Fruit fly (Drosophila melanogaster) ovary, adult (tissue): Measurements from ENCODE around the gene CG15186.
A peak's percentile ranks its signal among the peaks of the same experiment; 100 is the strongest.

Experiments
- CG17801 ChIP-seq: fragments of 200-800 bp; optimal IDR thresholded peaks from 2 replicates; lab custom pipeline; 2019; ENCODE audit warnings: missing biosample characterization, mild to moderate bottlenecking, missing genetic modification characterization, moderate library complexity; ENCODE audit not compliant: partially characterized antibody

CG15186 gene

DNA sequence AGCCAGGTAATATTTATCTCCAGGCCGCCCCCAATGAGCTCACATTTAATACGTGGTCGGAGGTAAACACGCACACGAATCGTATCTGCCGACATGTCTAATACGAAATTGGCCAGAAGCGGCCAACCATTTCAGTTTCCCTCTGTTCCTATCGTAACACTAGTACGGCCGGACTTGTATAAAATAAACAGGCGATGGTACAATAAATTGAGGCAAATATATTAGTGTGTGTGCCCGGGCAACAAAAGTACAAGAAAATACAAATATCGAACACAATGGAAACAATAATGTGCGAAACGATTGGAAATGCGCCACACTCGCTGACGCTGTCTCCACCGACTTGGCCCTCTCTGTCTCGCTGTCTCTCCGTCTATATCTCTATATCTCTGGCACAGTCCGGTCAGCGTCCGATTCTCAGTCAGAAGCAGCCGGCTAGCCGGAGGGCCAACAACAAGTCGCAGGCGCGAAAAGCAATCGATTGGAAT lies at the start of gene CG15186:
CG15186 (plus strand) TSS at position 435 of the 485 bp plus-strand sequence.
- TF ChIP-seq CG17801, result no peak

DNA sequence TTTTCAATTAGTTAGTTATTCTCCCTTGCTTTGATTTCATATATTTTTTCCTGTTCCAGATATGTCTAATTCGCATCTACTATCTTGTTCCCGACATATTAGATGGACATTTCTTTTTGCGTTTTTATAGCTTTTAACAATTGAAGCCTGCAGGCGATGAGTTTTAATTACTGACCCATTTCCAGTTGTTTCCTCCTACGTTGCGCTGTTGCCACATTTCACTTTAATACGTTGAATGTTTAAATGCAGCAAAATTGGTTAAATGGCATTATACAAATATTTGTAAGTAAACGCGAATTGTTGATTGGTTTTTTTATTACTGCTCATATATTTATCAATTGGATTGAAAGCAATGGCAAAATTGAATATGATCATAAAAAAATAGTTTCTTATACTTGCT lies 49.2 kb upstream of the CG15186 start:
- no peak for TF ChIP-seq CG17801

DNA sequence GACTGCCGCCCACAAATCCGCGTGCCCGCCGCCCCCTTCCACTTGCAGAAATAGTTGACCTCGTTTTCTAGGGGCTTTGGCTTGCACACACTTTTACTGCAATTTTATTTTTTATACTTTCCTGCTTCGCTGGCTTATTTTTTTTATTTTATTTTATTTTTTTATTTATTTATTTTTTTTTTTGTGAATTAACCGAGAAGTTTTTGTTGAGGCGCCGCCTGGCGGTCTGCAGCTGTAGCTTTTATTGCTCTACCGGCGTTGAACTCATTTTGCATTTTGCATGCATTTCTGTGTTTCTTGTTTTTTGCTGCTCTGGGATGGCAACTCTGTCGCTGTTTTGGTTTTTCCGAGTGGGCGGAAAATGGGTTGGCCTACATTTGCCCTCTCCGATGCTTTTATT lies 48.4 kb upstream of the CG15186 start:
- TF ChIP-seq CG17801, result peak; percentile 28

DNA sequence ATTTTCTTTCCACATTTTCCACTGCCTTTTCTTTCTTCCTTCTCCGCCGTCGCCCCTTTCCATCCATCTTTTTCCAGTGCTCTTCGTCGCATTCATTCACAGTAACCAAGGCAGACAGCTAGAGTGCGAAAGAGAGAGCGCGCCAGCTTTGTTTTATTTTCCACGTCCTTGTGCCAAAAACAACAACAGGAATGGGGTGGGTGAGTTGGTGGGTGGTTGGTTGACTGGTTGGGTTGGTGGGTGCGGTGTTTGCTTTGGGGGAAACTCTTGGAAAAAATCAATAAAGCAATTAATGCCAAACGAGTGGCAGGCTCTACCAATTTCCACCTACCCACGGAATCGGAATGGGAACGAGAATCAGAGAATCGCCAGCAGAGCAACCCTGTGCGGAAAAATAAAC lies 47.9 kb upstream of the CG15186 start:
- no peak for TF ChIP-seq CG17801

DNA sequence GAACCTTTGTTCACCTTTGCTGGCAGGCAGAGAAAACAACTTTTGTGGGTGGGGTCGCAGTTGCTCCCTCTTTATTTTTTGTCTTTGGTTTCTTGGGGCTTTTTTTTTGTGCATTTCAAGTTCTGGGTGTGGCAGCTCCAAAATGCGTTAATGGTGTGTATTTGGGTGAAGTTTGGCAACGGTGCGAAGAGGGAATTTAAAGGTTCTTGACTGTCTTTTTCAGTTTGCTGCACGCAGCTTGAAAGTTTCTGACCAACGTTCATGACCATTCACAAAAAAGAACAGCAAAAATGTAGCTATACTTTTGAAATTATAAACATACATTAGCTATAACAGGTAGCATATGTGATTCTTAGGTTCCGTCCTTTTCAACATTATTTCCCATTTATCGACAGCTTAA lies 45.8 kb upstream of the CG15186 start:
- TF ChIP-seq CG17801, result no peak

DNA sequence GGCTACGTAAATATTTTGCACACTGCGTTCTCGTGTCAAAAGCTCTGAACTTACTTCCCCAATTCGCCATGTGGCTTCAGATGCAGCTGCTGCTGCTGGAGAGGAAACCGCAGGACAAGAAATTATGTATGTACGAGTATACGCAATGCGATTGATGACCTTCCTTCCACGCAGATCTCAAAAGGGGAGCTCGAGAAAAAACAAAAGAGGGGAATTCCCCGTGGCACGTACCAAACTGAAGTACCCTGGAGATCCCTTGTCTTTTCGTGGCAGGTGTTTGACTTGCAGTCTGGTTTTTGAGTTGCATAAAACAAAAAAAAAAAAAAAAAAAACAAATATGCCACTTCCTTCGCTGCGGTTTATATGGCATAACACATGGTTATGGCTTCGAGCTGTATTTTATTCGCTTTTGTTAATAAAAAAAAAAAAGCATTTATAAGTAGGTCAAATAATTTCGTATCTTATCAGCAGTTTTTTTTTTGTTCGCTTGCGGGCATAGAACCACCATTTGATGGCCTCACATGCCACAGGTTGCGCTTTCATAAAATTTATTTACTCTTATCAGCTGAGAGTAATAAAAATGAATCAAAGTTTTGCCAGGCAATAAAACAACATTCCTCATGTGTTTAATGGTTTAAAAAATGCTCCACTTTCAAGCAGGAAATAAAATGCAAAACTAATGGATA lies 45.2 kb upstream of the CG15186 start:
- no peak for TF ChIP-seq CG17801

DNA sequence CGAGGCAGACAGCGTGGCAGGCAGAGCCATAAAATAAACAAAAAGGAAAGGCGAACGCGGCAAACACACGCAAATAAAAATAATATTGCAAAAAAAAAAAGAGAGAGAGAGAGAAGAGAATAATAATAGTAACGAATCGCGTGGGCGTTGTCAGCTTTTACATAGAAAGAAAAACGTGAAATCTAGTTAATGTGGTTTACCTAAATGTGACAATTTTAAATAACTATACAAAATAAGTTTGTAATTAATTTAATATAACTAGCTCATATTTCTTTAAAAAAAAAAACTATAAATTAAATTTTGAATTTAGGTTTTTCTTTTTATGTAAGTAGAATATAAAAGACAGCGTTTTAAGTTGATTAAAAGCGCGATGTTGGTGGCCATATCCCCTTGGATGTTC lies 44.2 kb upstream of the CG15186 start:
- TF ChIP-seq CG17801, result no peak

DNA sequence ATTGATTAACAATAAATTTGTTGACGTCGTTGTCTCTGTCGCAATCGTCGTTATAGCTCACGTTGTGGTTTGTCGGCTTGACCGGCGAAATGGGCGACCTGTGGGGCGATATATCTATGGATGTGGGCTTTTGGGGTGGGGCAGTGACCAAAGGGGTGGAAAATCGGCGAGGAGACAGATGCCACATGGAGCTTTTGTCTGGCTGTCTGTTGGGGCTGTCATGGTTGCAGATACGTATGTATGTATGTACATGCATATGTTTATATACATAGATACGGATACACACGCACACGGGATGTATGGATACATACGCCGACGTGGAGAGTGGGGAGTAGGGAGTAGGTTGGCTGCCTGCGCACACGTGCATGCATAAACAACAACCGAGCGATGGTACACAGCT lies 42.9 kb upstream of the CG15186 start:
- no peak for TF ChIP-seq CG17801

DNA sequence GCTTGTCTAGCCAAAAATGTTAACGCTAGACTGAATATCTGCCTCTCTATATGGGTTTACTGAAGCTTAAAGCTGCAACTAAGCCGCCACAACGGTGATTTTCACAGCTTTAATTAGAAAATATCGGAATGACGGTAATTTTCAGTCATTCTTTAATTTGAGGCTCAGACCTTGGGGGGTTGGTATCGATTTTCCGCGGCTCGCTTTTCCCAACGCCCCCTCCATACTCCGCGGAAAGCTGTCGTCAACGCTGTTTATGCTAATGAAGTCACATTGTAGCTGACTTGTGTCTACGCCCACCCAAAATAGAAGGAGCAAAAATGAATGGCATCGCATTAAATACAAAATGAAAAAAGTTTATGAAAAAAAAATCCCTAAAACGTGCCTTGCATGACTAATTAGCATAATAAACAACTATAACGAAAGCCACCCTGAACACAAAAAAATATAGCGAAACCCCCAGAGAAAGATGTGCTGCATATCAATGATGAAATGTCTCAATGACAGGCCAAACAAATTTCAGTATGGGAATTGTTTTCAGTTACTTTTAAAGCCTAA lies 42.3 kb upstream of the CG15186 start:
- no peak for TF ChIP-seq CG17801

DNA sequence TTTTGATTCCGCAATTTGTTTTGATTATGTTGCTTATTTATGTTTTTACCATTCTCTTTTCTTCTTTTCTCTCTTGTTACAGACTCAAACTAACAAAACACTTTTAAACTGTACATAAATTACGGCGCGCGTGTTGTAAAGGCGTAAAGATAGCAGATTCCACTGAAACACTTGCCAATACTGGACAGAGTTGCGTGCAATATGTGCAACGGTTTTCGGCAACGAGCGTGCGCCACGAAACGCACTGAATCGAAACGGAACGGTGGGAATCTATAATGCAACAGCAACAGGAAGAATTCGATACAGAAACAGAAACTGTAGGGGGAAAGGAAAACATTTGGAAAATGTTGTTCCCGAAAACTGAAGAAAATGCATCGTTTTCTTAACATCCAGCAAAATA lies 41.5 kb upstream of the CG15186 start:
- no peak for TF ChIP-seq CG17801

DNA sequence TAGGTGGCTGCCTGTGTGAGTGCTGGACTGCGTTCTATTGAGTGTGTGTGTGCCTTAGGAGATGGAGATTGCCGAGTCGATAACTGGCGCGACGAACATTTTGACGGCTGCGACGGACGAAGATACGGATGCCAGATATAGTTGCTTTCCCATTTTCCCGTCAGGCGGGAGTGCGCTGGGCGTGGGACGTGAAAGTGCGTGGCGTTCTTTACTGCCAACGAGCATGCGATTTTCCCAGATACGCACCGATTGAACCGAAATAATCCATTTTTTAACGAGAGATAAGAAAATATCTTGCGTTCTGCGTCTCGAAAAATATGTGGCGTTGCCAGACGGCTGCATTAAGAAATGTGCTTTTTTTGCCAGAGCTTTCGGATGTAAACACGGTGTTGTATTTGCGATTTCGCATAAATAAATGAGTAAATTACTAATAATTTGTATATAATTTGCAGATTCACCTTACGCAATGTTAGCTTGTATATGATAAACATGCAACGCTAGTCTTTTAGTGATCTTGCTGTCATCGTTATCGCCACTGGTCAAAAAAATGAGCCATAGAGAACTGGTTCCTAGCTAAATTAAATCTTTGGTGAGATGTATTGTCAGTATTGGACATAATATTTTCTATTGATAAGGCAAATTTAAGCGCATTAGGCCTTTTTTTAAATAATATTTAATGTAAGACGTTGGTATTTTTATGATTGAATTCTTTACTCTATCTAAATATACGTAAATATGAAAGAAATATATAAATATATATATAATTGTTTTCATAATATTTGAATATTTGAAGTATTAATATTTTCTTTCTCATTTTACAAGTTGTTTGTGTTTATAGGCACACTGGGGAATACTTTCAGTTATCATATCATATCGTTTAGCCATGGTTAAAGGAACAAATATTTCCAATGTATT lies 21.7 kb upstream of the CG15186 start, which contains the start of gene CG9727:
CG9727 (minus strand) TSS at position 537 of the 915 bp plus-strand sequence.
- no peak for TF ChIP-seq CG17801

DNA sequence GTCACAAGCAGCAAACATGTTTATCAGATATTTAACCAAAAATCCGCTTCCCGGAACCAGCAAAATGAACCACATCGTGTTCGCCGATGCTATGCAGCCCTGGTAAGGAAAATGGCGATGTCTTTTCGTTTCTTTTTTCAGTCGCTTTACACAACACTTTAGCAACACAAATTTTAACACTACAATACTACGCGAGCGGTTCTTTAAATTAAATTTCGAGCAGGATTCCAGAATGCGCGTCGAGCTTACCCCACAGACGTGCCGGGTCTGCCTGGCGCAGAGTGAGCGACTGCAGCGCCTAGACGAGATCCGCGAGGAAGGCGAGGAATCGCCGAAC lies 21.1 kb upstream of the CG15186 start, which contains the start of gene Zif:
Zif (plus strand) TSS at position 34 of the 337 bp plus-strand sequence.
- TF ChIP-seq CG17801, result peak; percentile 29

DNA sequence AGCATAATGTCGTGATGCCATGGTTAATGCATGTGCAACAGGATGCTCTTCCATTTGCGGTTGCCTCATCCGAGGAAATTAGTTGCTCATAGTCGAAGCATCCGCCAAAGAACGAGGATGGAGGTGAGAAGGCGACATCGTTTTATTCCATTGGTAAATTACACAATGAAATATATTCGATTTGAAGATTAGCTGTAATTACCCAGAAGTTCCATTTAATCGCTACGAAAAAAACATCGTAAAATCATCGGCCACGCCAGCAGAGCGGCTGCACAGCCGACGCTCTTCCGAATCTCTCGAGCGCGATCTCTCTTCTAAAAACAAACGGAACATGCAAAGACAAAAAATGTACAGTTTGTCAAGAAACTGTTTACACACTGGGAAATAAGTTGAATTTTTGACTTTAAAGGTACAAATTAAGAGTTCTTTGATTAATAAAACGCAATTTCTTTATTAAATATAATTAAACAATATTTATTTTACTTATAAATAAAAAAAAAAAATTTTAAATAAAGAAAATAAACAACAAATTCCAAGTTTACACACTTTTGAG lies 17.4 kb upstream of the CG15186 start:
- TF ChIP-seq CG17801, result no peak

DNA sequence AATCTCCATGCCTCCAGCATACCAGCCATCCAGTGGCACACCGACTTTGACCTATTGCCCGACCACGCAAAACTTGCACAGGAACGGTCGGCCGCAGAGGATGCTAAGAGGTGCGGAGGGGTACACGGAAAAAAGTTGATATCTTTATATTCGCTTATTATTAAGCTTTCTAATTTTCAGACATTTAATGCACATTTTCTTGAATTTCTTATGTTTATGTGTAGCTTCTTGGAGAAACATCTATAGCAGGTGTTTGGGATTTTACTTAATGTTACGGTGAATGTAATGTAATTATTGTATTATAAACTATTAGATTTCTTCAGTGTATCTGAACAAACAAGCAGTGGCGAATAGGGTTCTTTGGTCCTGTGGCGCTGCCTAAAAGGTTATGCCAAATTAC lies 15.1 kb upstream of the CG15186 start:
- TF ChIP-seq CG17801, result no peak

DNA sequence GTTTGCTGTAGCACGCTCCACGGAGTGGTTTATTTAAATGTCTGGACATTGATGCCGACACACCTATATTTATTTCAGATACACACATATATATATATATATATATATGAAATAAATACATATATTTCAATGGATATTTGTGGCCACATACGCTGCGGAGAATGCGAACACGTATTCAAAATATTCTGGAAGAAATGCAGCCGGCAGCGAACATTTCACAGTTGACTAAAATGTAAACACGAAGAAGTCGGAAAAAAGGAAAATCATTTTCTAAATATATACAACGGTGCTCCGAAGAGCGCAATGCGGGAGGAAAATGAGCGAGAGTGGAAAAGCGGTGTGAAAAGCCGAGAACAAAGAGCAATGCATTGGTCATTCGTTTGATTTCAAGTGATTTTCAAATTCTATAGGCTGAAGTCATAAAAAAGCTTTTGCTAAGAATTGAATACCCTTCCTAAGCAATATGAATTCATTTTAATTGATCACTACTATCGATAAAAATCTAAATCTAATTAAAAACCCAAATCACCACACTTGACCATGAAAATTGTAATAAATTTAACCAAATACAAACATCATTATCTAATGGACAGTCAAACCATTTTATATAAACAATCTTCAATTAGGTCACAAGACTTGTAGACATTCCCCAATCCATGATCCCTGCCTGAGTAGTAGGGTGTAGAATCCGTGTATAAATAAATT lies 10.3 kb upstream of the CG15186 start:
- no peak for TF ChIP-seq CG17801

DNA sequence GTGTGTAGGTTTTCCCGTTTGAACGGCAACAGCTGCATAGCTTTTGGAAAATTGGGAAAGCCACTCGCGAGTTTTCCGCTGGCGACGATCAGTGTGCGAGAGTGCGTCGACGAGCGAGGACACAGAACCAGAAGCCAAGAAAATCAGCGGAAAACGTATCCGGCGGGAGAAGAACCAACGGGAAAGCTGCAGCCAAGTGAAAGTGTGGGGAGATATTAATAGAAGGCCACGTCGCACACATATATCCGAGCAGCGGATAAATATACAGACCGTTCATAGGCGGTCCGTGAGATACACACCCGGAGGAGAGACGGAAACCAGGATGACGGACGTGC lies 9.8 kb upstream of the CG15186 start, which contains the start of gene Neurochondrin:
Neurochondrin (plus strand) TSS at position 87 of the 335 bp plus-strand sequence.
- no peak for TF ChIP-seq CG17801
